Fruit fly (Drosophila melanogaster): Measurements from ENCODE around the gene CG17075.
A peak's percentile ranks its signal among the peaks of the same experiment; 100 is the strongest.

CG17075 gene

dm6 chr2L:221939-222489, 45.3 kb downstream of the CG17075 start (continued):
- TF ChIP-seq Adf1 (GFP tag; IDR thresholded peaks at IDR 0.05) = peak; percentile 64
- no peak for TF ChIP-seq crc (GFP tag; optimal IDR thresholded peaks at IDR 0.05)
- TF ChIP-seq twi (tag; optimal IDR thresholded peaks at IDR 0.05) = no peak
- no peak for TF ChIP-seq Ets65A (GFP tag)
- TF ChIP-seq Side (GFP tag; optimal IDR thresholded peaks at IDR 0.05) = peak; percentile 20
- TF ChIP-seq CG9932 (GFP tag; IDR thresholded peaks at IDR 0.05) = no peak
- no peak for TF ChIP-seq grau (tag; optimal IDR thresholded peaks at IDR 0.05)
- TF ChIP-seq Dp (GFP tag; optimal IDR thresholded peaks at IDR 0.05) = no peak
- no peak for TF ChIP-seq chn (GFP tag; optimal IDR thresholded peaks at IDR 0.05)
- peak; percentile 43; the same call in 1 of the 3 replicates for TF ChIP-seq Doc3 (GFP tag; IDR thresholded peaks at IDR 0.05; ENCODE audit: partially characterized antibody)
- TF ChIP-seq CkIIα-i1 (GFP tag; IDR thresholded peaks at IDR 0.05) = no peak
- TF ChIP-seq CG5953 (GFP tag; IDR thresholded peaks at IDR 0.05) = no peak
- no peak for TF ChIP-seq CG17361 (GFP tag; IDR thresholded peaks at IDR 0.05)
- TF ChIP-seq unc-4 (GFP tag; IDR thresholded peaks at IDR 0.05; ENCODE audit: partially characterized antibody) = 0 out of 2 replicates have a peak, but pooled peaks have one; percentile 46

- TF ChIP-seq nerfin-2 (GFP tag; IDR thresholded peaks at IDR 0.05; ENCODE audit: partially characterized antibody) (peak; percentile 40; the same call in 1 of the 2 replicates), oc (tag; optimal IDR thresholded peaks at IDR 0.05) (peak; percentile 7), dpn (GFP tag; optimal IDR thresholded peaks at IDR 0.05) (no peak), CG12155 (GFP tag; optimal IDR thresholded peaks at IDR 0.05) (peak; percentile 74), CG7963 (GFP tag; IDR thresholded peaks at IDR 0.05; ENCODE audit: partially characterized antibody) (no peak), CG2199 (GFP tag; IDR thresholded peaks at IDR 0.05) (0 out of 3 replicates have a peak, but pooled peaks have one; percentile 11), ara (GFP tag; IDR thresholded peaks at IDR 0.05) (no peak), crol (GFP tag; IDR thresholded peaks at IDR 0.05) (peak; percentile 52; the same call in 1 of the 2 replicates), chm (GFP tag; IDR thresholded peaks at IDR 0.05) (no peak), D19A (tag; optimal IDR thresholded peaks at IDR 0.05) (no peak), ato (GFP tag; IDR thresholded peaks at IDR 0.05; ENCODE audit: partially characterized antibody) (0 out of 2 replicates have a peak, but pooled peaks have one; percentile 20)
Observed at dm6 chr2L:221152-221551, 46.2 kb downstream of the CG17075 start.

dm6 chr2L:220509-220908, 46.8 kb downstream of the CG17075 start:
- TF ChIP-seq CG3407 (GFP tag; optimal IDR thresholded peaks at IDR 0.05) = peak; percentile 47
- no peak for TF ChIP-seq CG7372 (GFP tag; IDR thresholded peaks at IDR 0.05)
- peak; percentile 28; the same call in 1 of the 2 replicates for TF ChIP-seq CG1024 (GFP tag; IDR thresholded peaks at IDR 0.05)
- no peak for TF ChIP-seq hbn (GFP tag; IDR thresholded peaks at IDR 0.05; ENCODE audit: partially characterized antibody)
- TF ChIP-seq tll (GFP tag; optimal IDR thresholded peaks at IDR 0.05) = peak in 1 of 2 experiments; percentile 59
- no peak for TF ChIP-seq CG14710 (tag; optimal IDR thresholded peaks at IDR 0.05)
- no peak for TF ChIP-seq chm (GFP tag; IDR thresholded peaks at IDR 0.05)
- TF ChIP-seq Pdp1 (GFP tag; optimal IDR thresholded peaks at IDR 0.05) = peak in 1 of 2 experiments; percentile 60
- TF ChIP-seq ap (GFP tag; IDR thresholded peaks at IDR 0.05) = no peak
- peak; percentile 16 for TF ChIP-seq CG12744 (GFP tag; optimal IDR thresholded peaks at IDR 0.05)
- no peak for TF ChIP-seq cad (GFP tag; optimal IDR thresholded peaks at IDR 0.05)
- 0 out of 2 replicates have a peak, but pooled peaks have one; percentile 23 for TF ChIP-seq CG14441 (GFP tag; IDR thresholded peaks at IDR 0.05)
- no peak for TF ChIP-seq CG10462 (GFP tag; optimal IDR thresholded peaks at IDR 0.05)
- peak; percentile 49 for TF ChIP-seq CG33213 (GFP tag; optimal IDR thresholded peaks at IDR 0.05)
- no peak for TF ChIP-seq slbo (GFP tag; IDR thresholded peaks at IDR 0.05)
- no peak for TF ChIP-seq dmrt99B (tag; optimal IDR thresholded peaks at IDR 0.05)
- peak; percentile 28 for TF ChIP-seq fd64A (GFP tag; optimal IDR thresholded peaks at IDR 0.05)
- TF ChIP-seq CG7928 (GFP tag; optimal IDR thresholded peaks at IDR 0.05) = no peak
- TF ChIP-seq ranshi (GFP tag; IDR thresholded peaks at IDR 0.05) = 0 out of 2 replicates have a peak, but pooled peaks have one; percentile 24
- no peak for TF ChIP-seq vfl (GFP tag; optimal IDR thresholded peaks at IDR 0.05)
- peak; percentile 39 for TF ChIP-seq CG7987 (GFP tag; optimal IDR thresholded peaks at IDR 0.05)
- no peak for TF ChIP-seq CG8388 (GFP tag; optimal IDR thresholded peaks at IDR 0.05)
- TF ChIP-seq h (optimal IDR thresholded peaks at IDR 0.05) = no peak
- peak; percentile 11 for TF ChIP-seq HmgZ (tag; optimal IDR thresholded peaks at IDR 0.05)
- peak; percentile 1 for TF ChIP-seq CG11723 (GFP tag; optimal IDR thresholded peaks at IDR 0.05)
